Fruit fly (Drosophila melanogaster) whole organism, pupa: ENCODE results near the gene Edc3.

ENCODE experiments used
- CG10348 ChIP-seq: fragments of 200-800 bp; sonication (Bioruptor generic); IDR thresholded peaks from 2 replicates; pipeline ENCODE4 v1.3.6; 2022; ENCODE audit warnings: missing biosample characterization, missing genetic modification characterization
- CG13204 ChIP-seq: fragments of 200-800 bp; sonication (Bioruptor generic); optimal IDR thresholded peaks from 2 replicates; lab custom pipeline; 2018; ENCODE audit warnings: missing biosample characterization, mild to moderate bottlenecking, missing genetic modification characterization, moderate library complexity
- CG14655 ChIP-seq: fragments of 200-800 bp; sonication (Bioruptor generic); optimal IDR thresholded peaks from 3 replicates; lab custom pipeline; 2017; ENCODE audit warnings: mild to moderate bottlenecking, missing biosample characterization, missing genetic modification reagents, missing genetic modification characterization
- CG15710 ChIP-seq: fragments of 200-800 bp; sonication (Bioruptor generic); optimal IDR thresholded peaks from 2 replicates; lab custom pipeline; 2018; ENCODE audit warnings: missing biosample characterization, mild to moderate bottlenecking, missing genetic modification characterization, moderate library complexity
- CG17806 ChIP-seq: fragments of 200-800 bp; sonication (Bioruptor generic); optimal IDR thresholded peaks from 2 replicates; lab custom pipeline; 2018; ENCODE audit warnings: missing biosample characterization, mild to moderate bottlenecking, missing genetic modification characterization, moderate library complexity
- CG32121 ChIP-seq: fragments of 200-800 bp; sonication (Bioruptor generic); IDR thresholded peaks from 2 replicates; pipeline ENCODE4 v1.3.6; 2022; ENCODE audit warnings: missing biosample characterization, missing genetic modification characterization
- CG34367 ChIP-seq: fragments of 200-800 bp; sonication (Bioruptor generic); optimal IDR thresholded peaks from 2 replicates; lab custom pipeline; 2018; ENCODE audit warnings: missing biosample characterization, mild to moderate bottlenecking, missing genetic modification characterization
- CG8301 ChIP-seq: fragments of 200-800 bp; sonication (Bioruptor generic); optimal IDR thresholded peaks from 2 replicates; lab custom pipeline; 2018; ENCODE audit warnings: missing biosample characterization, mild to moderate bottlenecking, missing genetic modification characterization
- EcR ChIP-seq: fragments of 200-800 bp; sonication (Bioruptor generic); optimal IDR thresholded peaks from 3 replicates; lab custom pipeline; 2019; ENCODE audit warnings: missing biosample characterization, missing genetic modification characterization, mild to moderate bottlenecking, moderate library complexity, missing genetic modification reagents
- Ets98B ChIP-seq: fragments of 200-800 bp; sonication (Bioruptor generic); IDR thresholded peaks from 2 replicates; pipeline ENCODE4 v1.3.6; 2022; ENCODE audit warnings: missing biosample characterization, missing genetic modification characterization
- Pif1A ChIP-seq: fragments of 200-800 bp; sonication (Bioruptor generic); optimal IDR thresholded peaks from 3 replicates; lab custom pipeline; 2016; ENCODE audit warnings: missing biosample characterization, missing genetic modification characterization
- Pif1B ChIP-seq: fragments of 200-800 bp; sonication (Bioruptor generic); optimal IDR thresholded peaks from 3 replicates; lab custom pipeline; 2016; ENCODE audit warnings: missing biosample characterization, missing genetic modification characterization

DNA sequence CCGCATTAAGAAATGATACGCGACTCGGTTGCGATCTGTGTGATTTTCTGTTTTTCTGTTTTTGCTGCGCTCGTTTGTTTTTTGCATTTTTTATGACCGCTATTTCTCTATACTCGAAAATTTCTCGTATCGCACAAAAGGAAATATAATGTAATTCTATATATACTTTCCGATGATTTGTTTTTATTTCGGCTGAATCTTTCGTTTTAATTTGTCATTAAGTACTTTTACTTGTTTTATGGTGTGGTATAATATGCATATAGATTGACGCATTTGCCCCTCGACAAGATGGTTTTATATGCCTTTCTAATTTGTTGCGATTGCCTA is 40.8 kb upstream of the Edc3 start:
- TF ChIP-seq CG32121 (GFP tag; lab: Robert Waterston, UW) (no peak), CG17806 (tag; lab: Kevin White, UChicago) (no peak), Ets98B (no peak), CG34367 (tag; lab: Kevin White, UChicago) (no peak), Pif1B (no peak), EcR (GFP tag; lab: Kevin White, UChicago) (no peak), CG8301 (tag; lab: Kevin White, UChicago) (no peak), CG13204 (no peak), Pif1A (GFP tag; lab: Kevin White, UChicago) (no peak), CG15710 (tag; lab: Kevin White, UChicago) (no peak), CG10348 (no peak), CG14655 (GFP tag; lab: Kevin White, UChicago) (no peak)
